Worm (Caenorhabditis elegans) whole organism, L2 larva: ENCODE measurements around the gene C25F9.14.

Source experiments
- R02D3.7 ChIP-seq: fragments of 150-350 bp; optimal IDR thresholded peaks from 2 replicates; lab custom pipeline; 2014; ENCODE audit warnings: missing biosample characterization, missing genetic modification characterization
- ZK546.5 ChIP-seq: sonication (generic microtip); optimal IDR thresholded peaks from 2 replicates; lab custom pipeline; 2017; ENCODE audit warnings: missing biosample characterization, missing genetic modification characterization
- ceh-82 ChIP-seq: fragments of 150-350 bp; optimal IDR thresholded peaks from 2 replicates; lab custom pipeline; 2014; ENCODE audit warnings: missing biosample characterization, missing genetic modification characterization
- fos-1 ChIP-seq: fragments of 150-350 bp; optimal IDR thresholded peaks from 2 replicates; lab custom pipeline; 2014; ENCODE audit warnings: missing biosample characterization, missing genetic modification characterization
- nhr-23 ChIP-seq: fragments of 150-350 bp; optimal IDR thresholded peaks from 2 replicates; lab custom pipeline; 2014; ENCODE audit warnings: missing biosample characterization, missing genetic modification reagents, missing genetic modification characterization
- snpc-4 ChIP-seq: fragments of 150-350 bp; optimal IDR thresholded peaks from 2 replicates; lab custom pipeline; 2014; ENCODE audit warnings: missing biosample characterization, missing genetic modification characterization
- ztf-1 ChIP-seq: fragments of 200-800 bp; sonication (Bioruptor generic); conservative IDR thresholded peaks from 2 replicates; pipeline ENCODE4 v1.3.6; 2022; ENCODE audit warnings: missing genetic modification characterization, missing compliant biosample characterization

DNA sequence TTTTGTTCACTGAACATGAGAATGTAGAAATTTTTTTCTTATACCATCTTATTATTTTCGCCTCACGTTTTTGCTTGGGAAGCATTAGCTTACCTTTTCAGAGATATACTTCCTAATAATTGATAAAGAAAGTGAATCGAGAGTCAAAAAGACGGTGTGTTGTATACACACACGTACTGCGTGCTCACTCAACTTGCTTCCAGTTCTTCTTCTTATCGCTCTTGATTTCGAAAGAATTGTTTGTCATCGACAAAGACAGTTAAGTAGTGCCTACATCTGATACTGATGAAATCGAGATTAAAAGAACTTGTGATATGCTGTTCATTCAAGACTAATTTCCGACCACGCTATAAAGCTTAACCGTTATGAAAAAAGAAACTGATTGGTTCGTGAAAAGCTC is 25.6 kb upstream of the C25F9.14 start, which contains the start of gene C25F9.5:
- no peak for TF ChIP-seq ceh-82 (tag; lab: Kevin White, UChicago)
- no peak for TF ChIP-seq snpc-4 (tag; lab: Kevin White, UChicago)
- no peak for TF ChIP-seq ZK546.5 (tag; lab: Kevin White, UChicago)
- TF ChIP-seq R02D3.7 (tag; lab: Kevin White, UChicago), result no peak
- no peak for TF ChIP-seq nhr-23
- TF ChIP-seq fos-1, result peak; percentile 83
- TF ChIP-seq ztf-1 (GFP tag; lab: Robert Waterston, UW), result no peak
